Worm (Caenorhabditis elegans) whole organism, early embryonic: ENCODE measurements around the gene isy-1.

Experiments used
- B0310.2 ChIP-seq: sonication (generic microtip); optimal IDR thresholded peaks from 2 replicates; lab custom pipeline; 2016; ENCODE audit warnings: mild to moderate bottlenecking, missing genetic modification characterization, missing compliant biosample characterization
- aly-1 ChIP-seq: sonication (generic microtip); optimal IDR thresholded peaks from 2 replicates; lab custom pipeline; 2016; ENCODE audit warnings: missing genetic modification characterization, missing compliant biosample characterization
- ama-1 ChIP-seq: fragments of 150-350 bp; optimal IDR thresholded peaks from 2 replicates; lab custom pipeline; 2014
- ceh-36 ChIP-seq: sonication (generic microtip); optimal IDR thresholded peaks from 2 replicates; lab custom pipeline; 2016; ENCODE audit warnings: missing genetic modification characterization, inconsistent platforms, missing compliant biosample characterization
- flt-1 ChIP-seq: fragments of 200-800 bp; sonication (Bioruptor generic); IDR thresholded peaks from 2 replicates; pipeline ENCODE4 v1.3.6; 2022; ENCODE audit warnings: missing genetic modification characterization, missing compliant biosample characterization
- hmbx-1 ChIP-seq: sonication (generic microtip); optimal IDR thresholded peaks from 2 replicates; lab custom pipeline; 2016; ENCODE audit warnings: mild to moderate bottlenecking, missing genetic modification characterization, missing compliant biosample characterization
- hmg-4 ChIP-seq: fragments of 200-800 bp; sonication (Bioruptor generic); optimal IDR thresholded peaks from 2 replicates; lab custom pipeline; 2018; ENCODE audit warnings: mild to moderate bottlenecking, missing genetic modification characterization, missing compliant biosample characterization
- pes-1 ChIP-seq: fragments of 200-800 bp; sonication (Bioruptor generic); IDR thresholded peaks from 2 replicates; pipeline ENCODE4 v1.3.6; 2022; ENCODE audit warnings: missing genetic modification reagents, missing genetic modification characterization, missing compliant biosample characterization
- scrt-1 ChIP-seq: fragments of 200-800 bp; sonication (Bioruptor generic); IDR thresholded peaks from 2 replicates; pipeline ENCODE4 v1.3.6; 2022; ENCODE audit warnings: missing genetic modification characterization, missing compliant biosample characterization
- sea-1 ChIP-seq: fragments of 200-800 bp; sonication (Bioruptor generic); conservative IDR thresholded peaks from 2 replicates; pipeline ENCODE4 v1.3.6; 2022; ENCODE audit warnings: missing genetic modification characterization, missing compliant biosample characterization

ce11 chrV:11040020-11040419 is 39.5 kb upstream of the isy-1 start, which contains the start of gene C45B11.9:
- TF ChIP-seq sea-1 (no peak), ama-1 (lab: Kevin White, UChicago) (no peak), hmbx-1 (tag; lab: Kevin White, UChicago) (no peak), aly-1 (no peak), scrt-1 (GFP tag; lab: Robert Waterston, UW) (no peak), pes-1 (GFP tag; lab: Robert Waterston, UW) (no peak), flt-1 (GFP tag; lab: Robert Waterston, UW) (no peak), B0310.2 (tag; lab: Kevin White, UChicago) (no peak), hmg-4 (GFP tag; lab: Kevin White, UChicago) (no peak), ceh-36 (no peak)
